Comparison of ENCODE assay signal across 5 worm cellular contexts in genomic region chrX:15173303-15173904, ce11.
TF ChIP-seq lines count a peak whose summit lies in the region.

Gene ucr-2.2 (plus strand): TSS chrX:15173904.

TF ChIP-seq in whole organism, L1 larva, 84 proteins besides CTCF, POLR2A, EP300 and RAD21 (continues in another document):
- TF ChIP-seq egl-13 (tag; optimal IDR thresholded peaks at IDR 0.05; lab: Kevin White, UChicago) (peak; percentile 78), rnt-1 (tag; optimal IDR thresholded peaks at IDR 0.05; lab: Kevin White, UChicago) (peak; percentile 91), aha-1 (tag; optimal IDR thresholded peaks at IDR 0.05; lab: Kevin White, UChicago) (peak; percentile 52), fos-1 (tag; optimal IDR thresholded peaks at IDR 0.05; lab: Kevin White, UChicago) (peak; percentile 64), lin-35 (GFP tag; optimal IDR thresholded peaks at IDR 0.05; lab: Kevin White, UChicago) (peak; percentile 72 to 89), ceh-63 (GFP tag; optimal IDR thresholded peaks at IDR 0.05; lab: Kevin White, UChicago) (no peak), pqm-1 (tag; optimal IDR thresholded peaks at IDR 0.05; lab: Kevin White, UChicago) (no peak), nhr-76 (tag; optimal IDR thresholded peaks at IDR 0.05; lab: Kevin White, UChicago) (no peak), vab-15 (tag; optimal IDR thresholded peaks at IDR 0.05; lab: Kevin White, UChicago) (no peak), zip-4 (GFP tag; optimal IDR thresholded peaks at IDR 0.05; lab: Kevin White, UChicago) (peak; percentile 65), lin-13 (GFP tag; optimal IDR thresholded peaks at IDR 0.05; lab: Kevin White, UChicago) (peak; percentile 64), swsn-7 (tag; optimal IDR thresholded peaks at IDR 0.05; lab: Kevin White, UChicago) (peak; percentile 86), ceh-90 (tag; optimal IDR thresholded peaks at IDR 0.05; lab: Kevin White, UChicago) (no peak), hlh-4 (tag; optimal IDR thresholded peaks at IDR 0.05; lab: Kevin White, UChicago) (no peak), unc-62 (GFP tag; optimal IDR thresholded peaks at IDR 0.05; lab: Kevin White, UChicago) (no peak), mep-1 (tag; optimal IDR thresholded peaks at IDR 0.05; lab: Kevin White, UChicago) (peak; percentile 96), efl-3 (GFP tag; optimal IDR thresholded peaks at IDR 0.05; lab: Kevin White, UChicago) (no peak), skn-1 (tag; optimal IDR thresholded peaks at IDR 0.05; lab: Kevin White, UChicago) (peak; percentile 85)

TF ChIP-seq in whole organism, L3 larva, 47 proteins besides CTCF, POLR2A, EP300 and RAD21 (continues in another document):
- peak; percentile 61 for TF ChIP-seq lin-39 (tag; optimal IDR thresholded peaks at IDR 0.05; lab: Kevin White, UChicago)
- peak; percentile 60 for TF ChIP-seq jun-1 (tag; optimal IDR thresholded peaks at IDR 0.05; lab: Kevin White, UChicago)
- no peak for TF ChIP-seq mml-1 (tag; optimal IDR thresholded peaks at IDR 0.05; lab: Kevin White, UChicago)
- TF ChIP-seq R02D3.7 (tag; optimal IDR thresholded peaks at IDR 0.05; lab: Kevin White, UChicago) = no peak
- TF ChIP-seq egl-5 (tag; optimal IDR thresholded peaks at IDR 0.05; lab: Kevin White, UChicago) = no peak
- peak; percentile 86 for TF ChIP-seq nhr-43 (tag; optimal IDR thresholded peaks at IDR 0.05; lab: Kevin White, UChicago; ENCODE audit: poor library complexity, severe bottlenecking)
- peak; percentile 89 for TF ChIP-seq snpc-4 (tag; optimal IDR thresholded peaks at IDR 0.05; lab: Kevin White, UChicago)
- TF ChIP-seq nhr-25 (tag; optimal IDR thresholded peaks at IDR 0.05; lab: Kevin White, UChicago) = peak; percentile 78
- peak; percentile 93 for TF ChIP-seq pha-4 (tag; optimal IDR thresholded peaks at IDR 0.05; lab: Kevin White, UChicago)
- no peak for TF ChIP-seq ceh-9 (tag; optimal IDR thresholded peaks at IDR 0.05; lab: Kevin White, UChicago)
- TF ChIP-seq ZK546.5 (tag; optimal IDR thresholded peaks at IDR 0.05; lab: Kevin White, UChicago) = no peak
- TF ChIP-seq egl-27 (tag; optimal IDR thresholded peaks at IDR 0.05; lab: Kevin White, UChicago) = no peak
- TF ChIP-seq unc-39 (tag; optimal IDR thresholded peaks at IDR 0.05; lab: Kevin White, UChicago) = no peak
- TF ChIP-seq mdl-1 (tag; optimal IDR thresholded peaks at IDR 0.05; lab: Kevin White, UChicago) = no peak
- TF ChIP-seq aly-2 (tag; optimal IDR thresholded peaks at IDR 0.05; lab: Kevin White, UChicago) = no peak
- peak; percentile 69 for TF ChIP-seq elt-2 (tag; optimal IDR thresholded peaks at IDR 0.05; lab: Kevin White, UChicago)
- TF ChIP-seq nhr-12 (tag; optimal IDR thresholded peaks at IDR 0.05; lab: Kevin White, UChicago) = no peak
- TF ChIP-seq nhr-67 (tag; optimal IDR thresholded peaks at IDR 0.05; lab: Kevin White, UChicago) = no peak
- TF ChIP-seq ztf-4 (tag; optimal IDR thresholded peaks at IDR 0.05; lab: Kevin White, UChicago) = no peak

TF ChIP-seq in whole organism, early embryonic, 17 proteins besides CTCF, POLR2A, EP300 and RAD21:
- TF ChIP-seq hmbx-1 (tag; optimal IDR thresholded peaks at IDR 0.05; lab: Kevin White, UChicago) = no peak
- peak; percentile 48; the same call in 1 of the 2 replicates for TF ChIP-seq pes-1 (GFP tag; IDR thresholded peaks at IDR 0.05; lab: Robert Waterston, UW)
- peak; percentile 79 for TF ChIP-seq F13C5.2 (tag; optimal IDR thresholded peaks at IDR 0.05; lab: Kevin White, UChicago)
- no peak for TF ChIP-seq flt-1 (GFP tag; IDR thresholded peaks at IDR 0.05; lab: Robert Waterston, UW)
- TF ChIP-seq tbx-11 (GFP tag; IDR thresholded peaks at IDR 0.05; lab: Robert Waterston, UW) = 0 out of 2 replicates have a peak, but pooled peaks have one; percentile 40

TF ChIP-seq in whole organism, midembryonic, 9 proteins besides CTCF, POLR2A, EP300 and RAD21:
- TF ChIP-seq cog-1 (tag; optimal IDR thresholded peaks at IDR 0.05; lab: Kevin White, UChicago) (peak; percentile 57), flt-1 (GFP tag; IDR thresholded peaks at IDR 0.05; lab: Robert Waterston, UW) (0 out of 2 replicates have a peak, but pooled peaks have one; percentile 51), med-1 (GFP tag; optimal IDR thresholded peaks at IDR 0.05; lab: Kevin White, UChicago; ENCODE audit: insufficient read depth) (no peak)

TF ChIP-seq in whole organism, young adult, 124 proteins besides CTCF, POLR2A, EP300 and RAD21 (continues in another document):
- TF ChIP-seq K11D2.4 (GFP tag; IDR thresholded peaks at IDR 0.05; lab: Robert Waterston, UW) = peak; percentile 75
- no peak for TF ChIP-seq rpc-1 (optimal IDR thresholded peaks at IDR 0.05; lab: Kevin White, UChicago)
- TF ChIP-seq rpc-1 (tag; optimal IDR thresholded peaks at IDR 0.05; lab: Kevin White, UChicago) = no peak
- no peak for TF ChIP-seq nhr-179 (tag; optimal IDR thresholded peaks at IDR 0.05; lab: Kevin White, UChicago)
- TF ChIP-seq ztf-6 (GFP tag; IDR thresholded peaks at IDR 0.05; lab: Robert Waterston, UW) = no peak
- TF ChIP-seq dpff-1 (tag; optimal IDR thresholded peaks at IDR 0.05; lab: Kevin White, UChicago) = no peak
- TF ChIP-seq madf-3 (GFP tag; IDR thresholded peaks at IDR 0.05; lab: Robert Waterston, UW) = 0 out of 2 replicates have a peak, but pooled peaks have one; percentile 25
- peak; percentile 68 for TF ChIP-seq lin-54 (GFP tag; optimal IDR thresholded peaks at IDR 0.05; lab: Kevin White, UChicago)
- TF ChIP-seq hmg-1.2 (GFP tag; IDR thresholded peaks at IDR 0.05; lab: Robert Waterston, UW) = peak; percentile 49
- no peak for TF ChIP-seq T26A5.8 (tag; optimal IDR thresholded peaks at IDR 0.05; lab: Kevin White, UChicago)
- TF ChIP-seq ceh-40 (GFP tag; IDR thresholded peaks at IDR 0.05; lab: Robert Waterston, UW) = no peak
- peak; percentile 60 for TF ChIP-seq gei-17 (GFP tag; optimal IDR thresholded peaks at IDR 0.05; lab: Kevin White, UChicago)
- TF ChIP-seq ceh-27 (GFP tag; optimal IDR thresholded peaks at IDR 0.05; lab: Kevin White, UChicago) = peak; percentile 65
- TF ChIP-seq mes-4 (tag; optimal IDR thresholded peaks at IDR 0.05; lab: Kevin White, UChicago) = no peak
- TF ChIP-seq zim-3 (tag; optimal IDR thresholded peaks at IDR 0.05; lab: Kevin White, UChicago) = no peak
- no peak for TF ChIP-seq snpc-3.4 (tag; optimal IDR thresholded peaks at IDR 0.05; lab: Kevin White, UChicago)
- TF ChIP-seq chd-7 (tag; optimal IDR thresholded peaks at IDR 0.05; lab: Kevin White, UChicago) = no peak
- TF ChIP-seq nfya-1 (tag; optimal IDR thresholded peaks at IDR 0.05; lab: Kevin White, UChicago; ENCODE audit: borderline replicate concordance, insufficient read depth) = no peak
- peak; percentile 61 for TF ChIP-seq tbp1 (GFP tag; optimal IDR thresholded peaks at IDR 0.05; lab: Kevin White, UChicago)
- no peak for TF ChIP-seq egl-44 (GFP tag; IDR thresholded peaks at IDR 0.05; lab: Robert Waterston, UW)
- TF ChIP-seq F39B2.1 (GFP tag; IDR thresholded peaks at IDR 0.05; lab: Robert Waterston, UW) = no peak
- TF ChIP-seq Y56A3A.18 (GFP tag; IDR thresholded peaks at IDR 0.05; lab: Robert Waterston, UW) = no peak
- TF ChIP-seq nfya-2 (GFP tag; IDR thresholded peaks at IDR 0.05; lab: Robert Waterston, UW) = no peak
- TF ChIP-seq tlf-1 (GFP tag; optimal IDR thresholded peaks at IDR 0.05; lab: Kevin White, UChicago) = peak; percentile 36
- TF ChIP-seq madf-8 (GFP tag; conservative IDR thresholded peaks at IDR 0.05; lab: Robert Waterston, UW) = no peak
- TF ChIP-seq him-1 (tag; optimal IDR thresholded peaks at IDR 0.05; lab: Kevin White, UChicago) = no peak
- peak; percentile 49; the same call in 1 of the 2 replicates for TF ChIP-seq B0336.3 (GFP tag; IDR thresholded peaks at IDR 0.05; lab: Robert Waterston, UW)
- peak; percentile 30 for TF ChIP-seq F22D6.2 (tag; optimal IDR thresholded peaks at IDR 0.05; lab: Kevin White, UChicago)
- TF ChIP-seq dpl-1 (GFP tag; optimal IDR thresholded peaks at IDR 0.05; lab: Kevin White, UChicago) = no peak
- no peak for TF ChIP-seq egrh-3 (GFP tag; IDR thresholded peaks at IDR 0.05; lab: Robert Waterston, UW)
- TF ChIP-seq Y79H2A.3 (GFP tag; conservative IDR thresholded peaks at IDR 0.05; lab: Robert Waterston, UW) = no peak
- peak; percentile 87 for TF ChIP-seq lin-40 (tag; optimal IDR thresholded peaks at IDR 0.05; lab: Kevin White, UChicago)
- no peak for TF ChIP-seq snpc-4 (GFP tag; optimal IDR thresholded peaks at IDR 0.05; lab: Kevin White, UChicago)
- peak; percentile 8 to 80 (median 66) for TF ChIP-seq snpc-4 (tag; optimal IDR thresholded peaks at IDR 0.05; lab: Kevin White, UChicago)
- no peak for TF ChIP-seq ztf-28 (GFP tag; IDR thresholded peaks at IDR 0.05; lab: Robert Waterston, UW)
- no peak for TF ChIP-seq sdz-38 (tag; optimal IDR thresholded peaks at IDR 0.05; lab: Kevin White, UChicago)
- TF ChIP-seq hsf-1 (GFP tag; IDR thresholded peaks at IDR 0.05; lab: Robert Waterston, UW) = no peak
- TF ChIP-seq xnd-1 (tag; optimal IDR thresholded peaks at IDR 0.05; lab: Kevin White, UChicago) = no peak
- TF ChIP-seq lsy-27 (tag; optimal IDR thresholded peaks at IDR 0.05; lab: Kevin White, UChicago; ENCODE audit: borderline replicate concordance, insufficient read depth) = no peak
- TF ChIP-seq mcd-1 (GFP tag; IDR thresholded peaks at IDR 0.05; lab: Robert Waterston, UW) = peak; percentile 76
- TF ChIP-seq ama-1 (optimal IDR thresholded peaks at IDR 0.05; lab: Kevin White, UChicago) = no peak
- no peak for TF ChIP-seq ama-1 (GFP tag; optimal IDR thresholded peaks at IDR 0.05; lab: Kevin White, UChicago)
- TF ChIP-seq C06A6.2 (GFP tag; conservative IDR thresholded peaks at IDR 0.05; lab: Robert Waterston, UW) = peak; percentile 64
- no peak for TF ChIP-seq hlh-12 (tag; optimal IDR thresholded peaks at IDR 0.05; lab: Kevin White, UChicago)
- TF ChIP-seq F55B11.4 (tag; optimal IDR thresholded peaks at IDR 0.05; lab: Kevin White, UChicago; ENCODE audit: borderline replicate concordance, insufficient read depth) = no peak
- no peak for TF ChIP-seq F37B4.10 (GFP tag; IDR thresholded peaks at IDR 0.05; lab: Robert Waterston, UW)
- no peak for TF ChIP-seq lin-26 (GFP tag; IDR thresholded peaks at IDR 0.05; lab: Robert Waterston, UW)
- no peak for TF ChIP-seq F33H1.4 (GFP tag; IDR thresholded peaks at IDR 0.05; lab: Robert Waterston, UW)
- no peak for TF ChIP-seq attf-3 (GFP tag; conservative IDR thresholded peaks at IDR 0.05; lab: Robert Waterston, UW)
- TF ChIP-seq ccch-3 (GFP tag; optimal IDR thresholded peaks at IDR 0.05; lab: Kevin White, UChicago) = no peak
- no peak for TF ChIP-seq athp-1 (tag; optimal IDR thresholded peaks at IDR 0.05; lab: Kevin White, UChicago)
- no peak for TF ChIP-seq ztf-22 (GFP tag; optimal IDR thresholded peaks at IDR 0.05; lab: Kevin White, UChicago)
- peak; percentile 61 for TF ChIP-seq K12H6.12 (tag; optimal IDR thresholded peaks at IDR 0.05; lab: Kevin White, UChicago)

Comparison
In these comparisons a context has a peak if more than half of its experiments do, and no peak if none do; other contexts are left out.
1. Of the 8 proteins assayed by ChIP-seq in both whole organism, young adult and whole organism, L1 larva: peak only in whole organism, young adult: none; only in whole organism, L1 larva: ama-1, dpl-1, efl-1, nhr-90 and unc-130; in both: snpc-4; in neither: 1; mixed calls (peak in some experiments, not most) for 1.